Worm (Caenorhabditis elegans) whole organism, L2 larva: Measurements from ENCODE around the gene ZK930.6.

Source experiments
- C34F6.9 ChIP-seq: fragments of 150-350 bp; optimal IDR thresholded peaks from 2 replicates; lab custom pipeline; 2014; ENCODE audit warnings: missing biosample characterization, missing genetic modification characterization
- ZK546.5 ChIP-seq: sonication (generic microtip); optimal IDR thresholded peaks from 2 replicates; lab custom pipeline; 2017; ENCODE audit warnings: missing biosample characterization, missing genetic modification characterization
- alr-1 ChIP-seq: fragments of 150-350 bp; optimal IDR thresholded peaks from 2 replicates; lab custom pipeline; 2014; ENCODE audit warnings: missing biosample characterization, missing genetic modification characterization
- blmp-1 ChIP-seq: sonication (generic microtip); optimal IDR thresholded peaks from 2 replicates; lab custom pipeline; 2017; ENCODE audit warnings: missing genetic modification characterization, mild to moderate bottlenecking, missing compliant biosample characterization, antibody characterized with exemption, moderate library complexity; ENCODE audit not compliant: insufficient read depth
- ceh-16 ChIP-seq: fragments of 150-350 bp; optimal IDR thresholded peaks from 2 replicates; lab custom pipeline; 2014; ENCODE audit warnings: missing biosample characterization, missing genetic modification characterization
- crh-2 ChIP-seq: sonication (generic microtip); optimal IDR thresholded peaks from 2 replicates; lab custom pipeline; 2017; ENCODE audit warnings: missing biosample characterization, missing genetic modification characterization
- egl-27 ChIP-seq: sonication (generic microtip); optimal IDR thresholded peaks from 3 replicates; lab custom pipeline; 2017; ENCODE audit warnings: missing biosample characterization, missing genetic modification reagents, missing genetic modification characterization
- elt-1 ChIP-seq: fragments of 150-350 bp; optimal IDR thresholded peaks from 2 replicates; lab custom pipeline; 2014; ENCODE audit warnings: missing biosample characterization, missing genetic modification characterization
- elt-3 ChIP-seq: sonication (generic microtip); optimal IDR thresholded peaks from 2 replicates; lab custom pipeline; 2017; ENCODE audit warnings: missing biosample characterization, missing genetic modification characterization
- fos-1 ChIP-seq: fragments of 150-350 bp; optimal IDR thresholded peaks from 2 replicates; lab custom pipeline; 2014; ENCODE audit warnings: missing biosample characterization, missing genetic modification characterization
- gmeb-1 ChIP-seq: fragments of 150-350 bp; optimal IDR thresholded peaks from 2 replicates; lab custom pipeline; 2014; ENCODE audit warnings: missing biosample characterization, missing genetic modification characterization
- lin-13 ChIP-seq: fragments of 150-350 bp; optimal IDR thresholded peaks from 2 replicates; lab custom pipeline; 2014; ENCODE audit warnings: missing biosample characterization, missing genetic modification reagents, missing genetic modification characterization
- lin-39 ChIP-seq: fragments of 150-350 bp; optimal IDR thresholded peaks from 2 replicates; lab custom pipeline; 2014; ENCODE audit warnings: missing biosample characterization, missing genetic modification reagents, missing genetic modification characterization
- mab-5 ChIP-seq: fragments of 150-350 bp; optimal IDR thresholded peaks from 2 replicates; lab custom pipeline; 2014; ENCODE audit warnings: missing biosample characterization, missing genetic modification characterization
- mbf-1 ChIP-seq: sonication (generic microtip); optimal IDR thresholded peaks from 2 replicates; lab custom pipeline; 2017; ENCODE audit warnings: missing biosample characterization, missing genetic modification characterization
- mdl-1 ChIP-seq, 2 experiments: fragments of 150-350 bp in 1 of 2; sonication (generic microtip) in 1 of 2; optimal IDR thresholded peaks; 2 replicates each; lab custom pipeline; 2017; ENCODE audit warnings: missing biosample characterization in 2 of 2, missing genetic modification characterization in 2 of 2
- nhr-11 ChIP-seq: fragments of 150-350 bp; optimal IDR thresholded peaks from 2 replicates; lab custom pipeline; 2014; ENCODE audit warnings: missing biosample characterization, missing genetic modification characterization
- nhr-12 ChIP-seq: fragments of 150-350 bp; optimal IDR thresholded peaks from 2 replicates; lab custom pipeline; 2014; ENCODE audit warnings: missing biosample characterization, missing genetic modification characterization
- nhr-129 ChIP-seq: fragments of 150-350 bp; optimal IDR thresholded peaks from 2 replicates; lab custom pipeline; 2014; ENCODE audit warnings: missing biosample characterization, missing genetic modification characterization
- nhr-21 ChIP-seq: fragments of 150-350 bp; optimal IDR thresholded peaks from 2 replicates; lab custom pipeline; 2014; ENCODE audit warnings: missing biosample characterization, missing genetic modification characterization
- nhr-23 ChIP-seq: fragments of 150-350 bp; optimal IDR thresholded peaks from 2 replicates; lab custom pipeline; 2014; ENCODE audit warnings: missing biosample characterization, missing genetic modification reagents, missing genetic modification characterization
- nhr-237 ChIP-seq: fragments of 150-350 bp; optimal IDR thresholded peaks from 2 replicates; lab custom pipeline; 2014; ENCODE audit warnings: missing biosample characterization, missing genetic modification characterization
- nhr-25 ChIP-seq: fragments of 150-350 bp; sonication (generic microtip); optimal IDR thresholded peaks from 3 replicates; lab custom pipeline; 2014; ENCODE audit warnings: missing biosample characterization, missing genetic modification characterization
- nhr-6 ChIP-seq: fragments of 150-350 bp; optimal IDR thresholded peaks from 2 replicates; lab custom pipeline; 2014; ENCODE audit warnings: missing biosample characterization, missing genetic modification characterization
- nhr-77 ChIP-seq: fragments of 150-350 bp; optimal IDR thresholded peaks from 2 replicates; lab custom pipeline; 2014; ENCODE audit warnings: missing biosample characterization, missing genetic modification characterization
- sem-4 ChIP-seq: fragments of 150-350 bp; optimal IDR thresholded peaks from 2 replicates; lab custom pipeline; 2014; ENCODE audit warnings: missing biosample characterization, missing genetic modification reagents, missing genetic modification characterization
- skn-1 ChIP-seq: sonication (generic microtip); optimal IDR thresholded peaks from 2 replicates; lab custom pipeline; 2017; ENCODE audit warnings: missing biosample characterization, missing genetic modification characterization
- sma-3 ChIP-seq: sonication (generic microtip); optimal IDR thresholded peaks from 2 replicates; lab custom pipeline; 2016; ENCODE audit warnings: missing genetic modification reagents, missing genetic modification characterization, missing compliant biosample characterization
- sma-9 ChIP-seq, 2 experiments: fragments of 150-350 bp in 1 of 2; sonication (generic microtip) in 1 of 2; optimal IDR thresholded peaks; 2 replicates each; lab custom pipeline; 2014 to 2016; ENCODE audit warnings: missing genetic modification characterization in 2 of 2, mild to moderate bottlenecking in 1 of 2, missing biosample characterization in 1 of 2, missing compliant biosample characterization in 1 of 2, missing genetic modification reagents in 1 of 2, moderate library complexity in 1 of 2
- snpc-4 ChIP-seq: fragments of 150-350 bp; optimal IDR thresholded peaks from 2 replicates; lab custom pipeline; 2014; ENCODE audit warnings: missing biosample characterization, missing genetic modification characterization
- unc-39 ChIP-seq: fragments of 150-350 bp; optimal IDR thresholded peaks from 2 replicates; lab custom pipeline; 2014; ENCODE audit warnings: missing biosample characterization, missing genetic modification characterization
- unc-55 ChIP-seq: fragments of 150-350 bp; sonication (generic microtip); optimal IDR thresholded peaks from 3 replicates; lab custom pipeline; 2014; ENCODE audit warnings: missing biosample characterization, missing genetic modification reagents, missing genetic modification characterization
- unc-62 ChIP-seq: fragments of 150-350 bp; optimal IDR thresholded peaks from 2 replicates; lab custom pipeline; 2014; ENCODE audit warnings: missing biosample characterization, missing genetic modification reagents, missing genetic modification characterization
- zag-1 ChIP-seq: fragments of 150-350 bp; optimal IDR thresholded peaks from 2 replicates; lab custom pipeline; 2014; ENCODE audit warnings: missing biosample characterization, missing genetic modification characterization
- ztf-1 ChIP-seq: fragments of 200-800 bp; sonication (Bioruptor generic); conservative IDR thresholded peaks from 2 replicates; pipeline ENCODE4 v1.3.6; 2022; ENCODE audit warnings: missing genetic modification characterization, missing compliant biosample characterization
- ztf-11 ChIP-seq: sonication (generic microtip); optimal IDR thresholded peaks from 2 replicates; lab custom pipeline; 2017; ENCODE audit warnings: missing biosample characterization, missing genetic modification characterization
- ztf-4 ChIP-seq: fragments of 150-350 bp; optimal IDR thresholded peaks from 2 replicates; lab custom pipeline; 2014; ENCODE audit warnings: missing biosample characterization, missing genetic modification characterization

ZK930.6 gene

DNA sequence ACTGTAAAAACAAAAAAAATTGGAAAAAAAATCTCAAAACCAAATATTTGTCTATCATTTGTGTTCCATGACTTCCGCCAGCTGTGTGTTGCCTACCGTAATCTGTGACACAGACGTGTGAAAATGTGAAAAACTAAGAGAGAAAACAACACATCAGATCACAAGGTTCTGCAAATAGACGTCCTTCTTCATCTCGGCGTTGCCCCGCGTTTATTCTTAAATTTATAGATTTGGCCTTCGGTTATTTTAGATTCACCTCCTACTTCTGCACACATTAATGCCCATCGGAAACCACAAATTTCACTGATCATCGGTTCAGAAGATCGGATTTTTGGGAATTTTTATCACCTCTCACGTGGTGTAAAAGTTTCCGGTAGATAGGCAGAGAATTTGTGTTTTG lies 44.6 kb upstream of the ZK930.6 start:
- TF ChIP-seq nhr-25 (peak; percentile 53), egl-27 (no peak), sma-9 (GFP tag; optimal IDR thresholded peaks at IDR 0.05; lab: Kevin White, UChicago) (peak; percentile 46), sma-9 (tag; optimal IDR thresholded peaks at IDR 0.05; lab: Kevin White, UChicago) (no peak)
- TF ChIP-seq, all 48 proteins: peak for 2

DNA sequence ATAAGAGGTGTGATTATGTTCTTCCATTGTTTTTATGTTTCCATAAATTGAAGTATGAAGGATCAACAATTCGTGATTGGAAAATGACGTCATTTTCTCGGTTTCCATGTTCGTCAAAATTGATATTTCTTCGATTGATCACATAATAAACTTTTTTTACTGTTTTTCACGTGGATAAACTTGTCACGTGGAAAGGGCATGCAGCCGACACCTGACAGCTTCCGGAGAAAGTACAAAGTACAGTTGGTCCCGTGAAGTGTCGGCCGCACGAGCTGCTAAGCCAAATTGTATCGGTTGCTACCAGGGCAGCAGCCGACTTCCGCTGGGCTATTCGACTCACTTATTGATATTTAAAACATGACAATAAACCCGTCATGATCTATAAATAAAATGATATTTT lies 42.1 kb upstream of the ZK930.6 start:
- TF ChIP-seq mab-5 (tag; lab: Kevin White, UChicago): no peak
- no peak for TF ChIP-seq nhr-77
- no peak for TF ChIP-seq unc-55 (GFP tag; lab: Kevin White, UChicago)
- TF ChIP-seq nhr-11 (tag; lab: Kevin White, UChicago): no peak
- peak; percentile 55 for TF ChIP-seq sma-3 (GFP tag; lab: Kevin White, UChicago)
- peak; percentile 57 for TF ChIP-seq snpc-4 (tag; lab: Kevin White, UChicago)
- TF ChIP-seq ZK546.5 (tag; lab: Kevin White, UChicago): no peak
- no peak for TF ChIP-seq blmp-1 (tag; lab: Kevin White, UChicago)
- TF ChIP-seq nhr-6 (tag; lab: Kevin White, UChicago): no peak
- TF ChIP-seq nhr-21 (tag; lab: Kevin White, UChicago): peak; percentile 28
- no peak for TF ChIP-seq nhr-23 (tag; lab: Kevin White, UChicago)
- TF ChIP-seq lin-13 (GFP tag; lab: Kevin White, UChicago): no peak
- TF ChIP-seq sem-4: no peak
- TF ChIP-seq nhr-12 (tag; lab: Kevin White, UChicago): no peak
- TF ChIP-seq skn-1 (tag; lab: Kevin White, UChicago): no peak
- TF ChIP-seq alr-1 (tag; lab: Kevin White, UChicago): no peak
- TF ChIP-seq ztf-11: no peak
- no peak for TF ChIP-seq elt-1 (tag; lab: Kevin White, UChicago)
- TF ChIP-seq lin-39 (tag; lab: Kevin White, UChicago): no peak
- no peak for TF ChIP-seq zag-1 (tag; lab: Kevin White, UChicago)
- TF ChIP-seq mbf-1 (tag; lab: Kevin White, UChicago): no peak
- no peak for TF ChIP-seq egl-27
- no peak for TF ChIP-seq ceh-16

DNA sequence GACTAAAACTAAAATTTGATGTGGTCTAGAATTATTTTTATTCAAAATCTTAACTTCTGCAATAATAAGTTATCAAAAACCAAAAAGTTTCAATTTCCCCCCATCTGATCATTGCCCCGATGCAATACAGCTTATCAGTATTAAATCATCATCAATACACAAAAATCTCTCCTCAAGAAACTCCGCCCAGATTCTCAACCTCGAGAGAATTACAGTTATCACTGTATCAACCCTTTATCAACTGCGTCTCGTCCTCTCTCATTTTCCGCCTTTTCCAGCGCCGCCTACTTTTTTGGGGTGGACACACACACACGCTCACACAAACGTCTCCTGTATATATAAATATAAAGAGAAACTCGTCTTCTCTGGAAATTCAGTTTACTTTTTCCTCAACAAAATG lies 41.4 kb upstream of the ZK930.6 start, which contains the start of gene T27D12.1:
T27D12.1 (plus strand) TSS at position 301 of the 400 bp plus-strand sequence.
- TF ChIP-seq sem-4 (no peak), blmp-1 (tag; lab: Kevin White, UChicago) (peak; percentile 3), nhr-237 (tag; lab: Kevin White, UChicago) (no peak), egl-27 (no peak), fos-1 (tag; lab: Kevin White, UChicago) (no peak), nhr-25 (peak; percentile 16), unc-62 (no peak), gmeb-1 (tag; lab: Kevin White, UChicago) (no peak), nhr-23 (tag; lab: Kevin White, UChicago) (no peak), nhr-129 (tag; lab: Kevin White, UChicago) (no peak), C34F6.9 (tag; lab: Kevin White, UChicago) (no peak), nhr-21 (tag; lab: Kevin White, UChicago) (no peak), mdl-1 (tag; optimal IDR thresholded peaks at IDR 0.05; lab: Kevin White, UChicago) (no peak)

DNA sequence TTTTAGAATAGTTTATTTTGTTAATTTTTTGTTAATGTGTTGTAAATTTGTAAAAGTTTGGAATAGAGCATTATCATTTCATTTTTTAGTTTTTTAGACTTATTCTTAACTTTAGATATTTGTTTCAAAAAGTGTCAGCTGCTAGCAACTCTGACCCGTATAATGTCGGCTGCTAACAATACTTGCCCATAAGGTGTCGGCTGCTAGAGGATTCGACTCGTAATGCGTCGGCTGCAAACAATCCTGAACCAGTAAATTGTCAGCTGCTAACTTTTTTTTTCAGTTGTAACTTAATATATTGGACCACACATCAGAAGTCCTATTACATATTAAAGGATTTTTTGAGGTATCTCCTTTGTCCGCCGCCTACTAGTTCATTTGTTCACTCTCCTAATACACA lies 41.0 kb upstream of the ZK930.6 start:
- TF ChIP-seq unc-39 (tag; lab: Kevin White, UChicago) (no peak), gmeb-1 (tag; lab: Kevin White, UChicago) (no peak), elt-3 (no peak), ztf-4 (tag; lab: Kevin White, UChicago) (no peak), ztf-1 (GFP tag; lab: Robert Waterston, UW) (no peak), nhr-6 (tag; lab: Kevin White, UChicago) (no peak), skn-1 (tag; lab: Kevin White, UChicago) (no peak), zag-1 (tag; lab: Kevin White, UChicago) (no peak), crh-2 (tag; lab: Kevin White, UChicago) (no peak), ztf-11 (no peak), nhr-25 (no peak), fos-1 (tag; lab: Kevin White, UChicago) (no peak), elt-1 (tag; lab: Kevin White, UChicago) (no peak), nhr-77 (no peak), blmp-1 (tag; lab: Kevin White, UChicago) (no peak), lin-39 (tag; lab: Kevin White, UChicago) (no peak)
